Fruit fly (Drosophila melanogaster): Measurements from ENCODE around the gene CG42655.

dm6 chr3L:19904411-19905135, 48.9 kb downstream of the CG42655 start:
- TF ChIP-seq rgr (GFP tag; optimal IDR thresholded peaks at IDR 0.05): no peak
- no peak for TF ChIP-seq h (GFP tag; optimal IDR thresholded peaks at IDR 0.05)
- TF ChIP-seq tai (GFP tag; optimal IDR thresholded peaks at IDR 0.05): no peak
- no peak for TF ChIP-seq Hnf4 (GFP tag; optimal IDR thresholded peaks at IDR 0.05)
- TF ChIP-seq Dif (GFP tag; optimal IDR thresholded peaks at IDR 0.05; ENCODE audit: partially characterized antibody): no peak
- no peak for TF ChIP-seq br (GFP tag; optimal IDR thresholded peaks at IDR 0.05)
- TF ChIP-seq N (GFP tag; optimal IDR thresholded peaks at IDR 0.05): no peak
